Fruit fly (Drosophila melanogaster): ENCODE data around the gene Spase12.

DNA sequence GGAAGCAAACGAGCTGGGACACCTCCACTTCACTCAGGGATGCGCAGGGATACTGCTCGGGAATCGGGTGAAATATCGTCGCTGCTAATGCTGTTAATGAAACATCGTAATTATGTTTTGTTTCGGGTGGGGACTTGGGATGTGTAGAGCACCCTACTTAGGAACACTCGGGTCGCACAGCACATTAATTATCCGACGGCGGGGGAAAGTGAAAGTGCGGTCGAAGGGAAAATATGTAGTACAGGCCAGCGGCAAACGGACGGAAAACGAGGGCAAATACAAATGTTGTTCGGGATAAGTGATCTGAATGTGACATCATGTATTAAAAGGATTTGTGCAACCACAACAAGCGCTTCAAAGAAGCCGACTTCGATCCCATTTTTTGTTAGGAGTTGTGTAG is 20.5 kb upstream of the Spase12 start:
- TF ChIP-seq usp (GFP tag; optimal IDR thresholded peaks at IDR 0.05) (no peak), psq (optimal IDR thresholded peaks at IDR 0.05) (no peak)

Data from whole organism.